Fruit fly (Drosophila melanogaster) whole organism, embryonic: ENCODE measurements around the gene eIF2alpha.
A peak's percentile ranks its signal among the peaks of the same experiment; 100 is the strongest.

ENCODE experiments used
- Adf1 ChIP-seq: fragments of 200-800 bp; sonication (Bioruptor generic); IDR thresholded peaks from 2 replicates; pipeline ENCODE4 v1.3.6; 2022; ENCODE audit warnings: missing biosample characterization, missing genetic modification characterization
- Blimp-1 ChIP-seq: fragments of 200-800 bp; sonication (Bioruptor generic); optimal IDR thresholded peaks from 3 replicates; lab custom pipeline; 2018; ENCODE audit warnings: missing biosample characterization, missing genetic modification characterization, mild to moderate bottlenecking, moderate library complexity, missing genetic modification reagents
- Bteb2 ChIP-seq: fragments of 200-800 bp; sonication (Bioruptor generic); optimal IDR thresholded peaks from 2 replicates; lab custom pipeline; 2016; ENCODE audit warnings: missing biosample characterization, missing genetic modification characterization
- CG10209 ChIP-seq: fragments of 200-800 bp; sonication (Bioruptor generic); optimal IDR thresholded peaks from 3 replicates; lab custom pipeline; 2017; ENCODE audit warnings: missing biosample characterization, mild to moderate bottlenecking, missing genetic modification characterization, missing genetic modification reagents
- CG10959 ChIP-seq: fragments of 200-800 bp; sonication (Bioruptor generic); IDR thresholded peaks from 2 replicates; pipeline ENCODE4 v1.3.6; 2022; ENCODE audit warnings: missing biosample characterization, missing genetic modification characterization
- CG13894 ChIP-seq: fragments of 200-800 bp; sonication (Bioruptor generic); optimal IDR thresholded peaks from 3 replicates; lab custom pipeline; 2018; ENCODE audit warnings: missing biosample characterization, mild to moderate bottlenecking, missing genetic modification characterization, moderate library complexity
- CG14710 ChIP-seq: fragments of 200-800 bp; sonication (Bioruptor generic); optimal IDR thresholded peaks from 3 replicates; lab custom pipeline; 2019; ENCODE audit warnings: missing biosample characterization, mild to moderate bottlenecking, missing genetic modification characterization, moderate library complexity
- CG15696 ChIP-seq: fragments of 200-800 bp; sonication (Bioruptor generic); optimal IDR thresholded peaks from 2 replicates; lab custom pipeline; 2019; ENCODE audit warnings: missing biosample characterization, mild to moderate bottlenecking, missing genetic modification characterization, moderate library complexity
- CG16813 ChIP-seq: fragments of 200-800 bp; sonication (Bioruptor generic); IDR thresholded peaks from 3 replicates; pipeline ENCODE4 v1.3.6; 2022; ENCODE audit warnings: missing biosample characterization, missing genetic modification characterization; ENCODE audit not compliant: partially characterized antibody
- CG17359 ChIP-seq: fragments of 200-800 bp; sonication (Bioruptor generic); optimal IDR thresholded peaks from 3 replicates; lab custom pipeline; 2018; ENCODE audit warnings: missing biosample characterization, mild to moderate bottlenecking, missing genetic modification characterization, moderate library complexity
- CG17612 ChIP-seq: fragments of 200-800 bp; sonication (Bioruptor generic); IDR thresholded peaks from 2 replicates; pipeline ENCODE4 v1.3.6; 2022; ENCODE audit warnings: missing biosample characterization, missing genetic modification characterization
- CG18011 ChIP-seq: fragments of 200-800 bp; sonication (Bioruptor generic); optimal IDR thresholded peaks from 2 replicates; lab custom pipeline; 2017; ENCODE audit warnings: missing biosample characterization, missing genetic modification characterization, mild to moderate bottlenecking, moderate library complexity, missing genotype
- CG2678 ChIP-seq: fragments of 200-800 bp; sonication (Bioruptor generic); optimal IDR thresholded peaks from 3 replicates; lab custom pipeline; 2019; ENCODE audit warnings: missing biosample characterization, mild to moderate bottlenecking, missing genetic modification characterization, moderate library complexity
- CG30020 ChIP-seq: fragments of 200-800 bp; optimal IDR thresholded peaks from 2 replicates; lab custom pipeline; 2019; ENCODE audit warnings: missing biosample characterization, mild to moderate bottlenecking, missing genetic modification characterization, moderate library complexity
- CG5953 ChIP-seq: fragments of 200-800 bp; sonication (Bioruptor generic); IDR thresholded peaks from 2 replicates; pipeline ENCODE4 v1.3.6; 2022; ENCODE audit warnings: missing biosample characterization, missing genetic modification characterization
- CG7987 ChIP-seq: fragments of 200-800 bp; sonication (Bioruptor generic); optimal IDR thresholded peaks from 2 replicates; lab custom pipeline; 2018; ENCODE audit warnings: missing biosample characterization, mild to moderate bottlenecking, missing genetic modification characterization, moderate library complexity
- CG8359 ChIP-seq: fragments of 200-800 bp; sonication (Bioruptor generic); optimal IDR thresholded peaks from 2 replicates; lab custom pipeline; 2017; ENCODE audit warnings: missing biosample characterization, mild to moderate bottlenecking, missing genetic modification characterization, borderline replicate concordance
- Dip3 ChIP-seq: fragments of 200-800 bp; sonication (Bioruptor generic); optimal IDR thresholded peaks from 3 replicates; lab custom pipeline; 2016; ENCODE audit warnings: missing biosample characterization, missing genetic modification characterization
- Dp ChIP-seq: fragments of 200-800 bp; sonication (Bioruptor generic); optimal IDR thresholded peaks from 2 replicates; lab custom pipeline; 2018; ENCODE audit warnings: missing biosample characterization, mild to moderate bottlenecking, missing genetic modification characterization, moderate library complexity
- Hand ChIP-seq: fragments of 200-800 bp; sonication (Bioruptor generic); optimal IDR thresholded peaks from 2 replicates; lab custom pipeline; 2017; ENCODE audit warnings: mild to moderate bottlenecking, missing biosample characterization, missing genetic modification reagents, missing genetic modification characterization
- NC2β ChIP-seq: fragments of 200-800 bp; sonication (Bioruptor generic); optimal IDR thresholded peaks from 2 replicates; lab custom pipeline; 2016; ENCODE audit warnings: missing biosample characterization, missing genetic modification characterization
- Oaz ChIP-seq: fragments of 200-800 bp; sonication (Bioruptor generic); IDR thresholded peaks from 2 replicates; pipeline ENCODE4 v1.3.6; 2022; ENCODE audit warnings: missing biosample characterization, missing genetic modification characterization
- Rx ChIP-seq: fragments of 200-800 bp; sonication (Bioruptor generic); IDR thresholded peaks from 2 replicates; pipeline ENCODE4 v1.3.6; 2022; ENCODE audit warnings: missing biosample characterization, missing genetic modification characterization
- Sox102F ChIP-seq: fragments of 200-800 bp; sonication (Bioruptor generic); optimal IDR thresholded peaks from 2 replicates; lab custom pipeline; 2018; ENCODE audit warnings: missing biosample characterization, mild to moderate bottlenecking, missing genetic modification characterization, moderate library complexity
- Spps ChIP-seq: fragments of 200-800 bp; sonication (Bioruptor generic); optimal IDR thresholded peaks from 2 replicates; lab custom pipeline; 2018; ENCODE audit warnings: missing biosample characterization, mild to moderate bottlenecking, missing genetic modification characterization
- Sry-δ ChIP-seq: fragments of 200-800 bp; sonication (Bioruptor generic); optimal IDR thresholded peaks from 2 replicates; lab custom pipeline; 2016; ENCODE audit warnings: missing biosample characterization, missing genetic modification characterization
- Vsx1 ChIP-seq: fragments of 200-800 bp; sonication (Bioruptor generic); optimal IDR thresholded peaks from 2 replicates; lab custom pipeline; 2017; ENCODE audit warnings: missing biosample characterization, mild to moderate bottlenecking, missing genetic modification characterization, missing genetic modification reagents
- az2 ChIP-seq: fragments of 200-800 bp; sonication (Bioruptor generic); optimal IDR thresholded peaks from 3 replicates; lab custom pipeline; 2016; ENCODE audit warnings: missing biosample characterization, missing genetic modification characterization
- bigmax ChIP-seq: fragments of 200-800 bp; sonication (Bioruptor generic); optimal IDR thresholded peaks from 2 replicates; lab custom pipeline; 2018; ENCODE audit warnings: missing biosample characterization, mild to moderate bottlenecking, missing genetic modification characterization
- bsh ChIP-seq, 2 experiments: fragments of 200-800 bp; sonication (Bioruptor generic); optimal IDR thresholded peaks; 2 replicates each; lab custom pipeline; 2017 to 2018; ENCODE audit warnings: mild to moderate bottlenecking in 2 of 2, missing biosample characterization in 2 of 2, missing genetic modification characterization in 2 of 2, moderate library complexity in 1 of 2
- caup ChIP-seq: fragments of 200-800 bp; sonication (Bioruptor generic); optimal IDR thresholded peaks from 3 replicates; lab custom pipeline; 2017; ENCODE audit warnings: missing biosample characterization, mild to moderate bottlenecking, missing genetic modification characterization, moderate library complexity; ENCODE audit not compliant: severe bottlenecking
- crc ChIP-seq: fragments of 200-800 bp; sonication (Bioruptor generic); optimal IDR thresholded peaks from 2 replicates; lab custom pipeline; 2016; ENCODE audit warnings: missing biosample characterization, missing genetic modification characterization
- dati ChIP-seq: fragments of 200-800 bp; sonication (Bioruptor generic); IDR thresholded peaks from 2 replicates; pipeline ENCODE4 v1.3.6; 2022; ENCODE audit warnings: missing biosample characterization, missing genetic modification characterization
- dimm ChIP-seq: fragments of 200-800 bp; sonication (Bioruptor generic); IDR thresholded peaks from 2 replicates; pipeline ENCODE4 v1.3.6; 2022; ENCODE audit warnings: missing biosample characterization, missing genetic modification characterization
- dmrt99B ChIP-seq: fragments of 200-800 bp; sonication (Bioruptor generic); optimal IDR thresholded peaks from 2 replicates; lab custom pipeline; 2018; ENCODE audit warnings: missing biosample characterization, mild to moderate bottlenecking, missing genetic modification characterization, moderate library complexity
- dpn ChIP-seq, 2 experiments: fragments of 200-800 bp; sonication (Bioruptor generic); optimal IDR thresholded peaks; 3 replicates each; lab custom pipeline; 2016; ENCODE audit warnings: missing biosample characterization in 2 of 2, missing genetic modification characterization in 2 of 2
- gt ChIP-seq: fragments of 200-800 bp; sonication (Bioruptor generic); IDR thresholded peaks from 2 replicates; pipeline ENCODE4 v1.3.6; 2022; ENCODE audit warnings: missing biosample characterization, missing genetic modification characterization
- her ChIP-seq: fragments of 200-800 bp; sonication (Bioruptor generic); optimal IDR thresholded peaks from 2 replicates; lab custom pipeline; 2016; ENCODE audit warnings: missing biosample characterization, missing genetic modification characterization
- jigr1 ChIP-seq: fragments of 200-800 bp; sonication (Bioruptor generic); IDR thresholded peaks from 3 replicates; pipeline ENCODE4 v1.3.6; 2022; ENCODE audit warnings: missing biosample characterization, missing genetic modification characterization
- kay ChIP-seq: fragments of 200-800 bp; sonication (Bioruptor generic); optimal IDR thresholded peaks from 2 replicates; lab custom pipeline; 2016; ENCODE audit warnings: missing biosample characterization, missing genetic modification characterization
- kni ChIP-seq: fragments of 200-800 bp; sonication (Bioruptor generic); optimal IDR thresholded peaks from 3 replicates; lab custom pipeline; 2017; ENCODE audit warnings: mild to moderate bottlenecking, missing biosample characterization, missing genetic modification reagents, missing genetic modification characterization
- nom ChIP-seq: fragments of 200-800 bp; sonication (Bioruptor generic); optimal IDR thresholded peaks from 2 replicates; lab custom pipeline; 2017; ENCODE audit warnings: missing biosample characterization, missing genetic modification characterization, mild to moderate bottlenecking, moderate library complexity, missing genetic modification reagents
- pros ChIP-seq: fragments of 200-800 bp; sonication (Bioruptor generic); optimal IDR thresholded peaks from 3 replicates; lab custom pipeline; 2019; ENCODE audit warnings: missing biosample characterization, mild to moderate bottlenecking, missing genetic modification characterization, moderate library complexity
- run ChIP-seq: fragments of 200-800 bp; sonication (Bioruptor generic); optimal IDR thresholded peaks from 3 replicates; lab custom pipeline; 2018; ENCODE audit warnings: missing biosample characterization, mild to moderate bottlenecking, missing genetic modification characterization
- sr ChIP-seq: fragments of 200-800 bp; sonication (Bioruptor generic); IDR thresholded peaks from 3 replicates; pipeline ENCODE4 v1.3.6; 2022; ENCODE audit warnings: missing biosample characterization, missing genetic modification characterization
- sug ChIP-seq: fragments of 200-800 bp; optimal IDR thresholded peaks from 2 replicates; lab custom pipeline; 2019; ENCODE audit warnings: missing biosample characterization, mild to moderate bottlenecking, missing genetic modification characterization, moderate library complexity
- tin ChIP-seq: fragments of 200-800 bp; sonication (Bioruptor generic); optimal IDR thresholded peaks from 3 replicates; lab custom pipeline; 2016; ENCODE audit warnings: missing biosample characterization, missing genetic modification characterization
- vfl ChIP-seq: fragments of 200-800 bp; sonication (Bioruptor generic); optimal IDR thresholded peaks from 2 replicates; lab custom pipeline; 2016; ENCODE audit warnings: missing biosample characterization, missing genetic modification characterization
- zen2 ChIP-seq: fragments of 200-800 bp; sonication (Bioruptor generic); IDR thresholded peaks from 3 replicates; pipeline ENCODE4 v1.3.6; 2022; ENCODE audit warnings: missing biosample characterization, missing genetic modification characterization; ENCODE audit not compliant: partially characterized antibody

Gene eIF2alpha

DNA sequence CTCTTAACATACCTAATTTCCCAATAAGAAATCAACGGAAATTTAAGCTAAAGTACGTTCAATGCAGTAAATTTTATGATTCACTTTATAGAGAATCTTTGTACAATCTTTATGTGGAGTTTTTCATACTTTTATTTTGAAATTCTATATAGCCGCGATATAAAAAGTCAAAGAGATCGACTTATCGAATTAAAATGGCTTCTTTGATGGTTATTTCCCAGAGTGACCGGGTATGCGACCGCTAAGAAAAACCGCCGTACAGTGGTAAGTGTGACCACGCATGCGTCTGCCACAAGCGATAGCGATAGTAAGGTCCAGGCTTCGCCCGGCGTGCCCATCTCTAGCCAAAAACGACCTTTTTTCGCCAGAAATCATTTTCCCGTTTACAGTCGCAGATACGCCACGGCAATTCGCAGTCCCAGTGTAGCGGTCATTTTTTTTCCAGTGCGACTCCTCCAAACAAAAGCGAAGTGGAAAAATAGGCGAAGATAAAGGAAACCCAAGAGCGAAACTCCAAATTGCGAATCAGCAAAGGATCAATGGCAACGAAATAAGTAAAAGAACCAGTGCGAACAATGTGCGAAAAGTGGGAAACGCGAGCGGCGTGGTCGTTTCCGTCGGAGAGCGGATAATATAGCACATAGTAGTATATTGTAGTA lies 24.2 kb downstream of the eIF2alpha start, which contains the start of gene hang (continued):
- no peak for TF ChIP-seq pros
- no peak for TF ChIP-seq CG18011 (GFP tag; lab: Kevin White, UChicago)
- peak; percentile 72 for TF ChIP-seq CG7987 (GFP tag; lab: Kevin White, UChicago)
- TF ChIP-seq CG16813 (GFP tag; lab: Robert Waterston, UW): peak; percentile 76
- peak; percentile 95 for TF ChIP-seq Sry-δ (GFP tag; lab: Kevin White, UChicago)
- no peak for TF ChIP-seq kay (GFP tag; lab: Kevin White, UChicago)
- peak; percentile 70 for TF ChIP-seq Dp (GFP tag; lab: Kevin White, UChicago)
- peak; percentile 58 for TF ChIP-seq caup (GFP tag; lab: Kevin White, UChicago)
- TF ChIP-seq her (GFP tag; lab: Kevin White, UChicago): peak; percentile 35
- no peak for TF ChIP-seq az2
- TF ChIP-seq Blimp-1 (GFP tag; lab: Kevin White, UChicago): peak; percentile 34
- no peak for TF ChIP-seq CG8359 (GFP tag; lab: Kevin White, UChicago)
- TF ChIP-seq NC2β (GFP tag; lab: Kevin White, UChicago): peak; percentile 66
- peak; percentile 93 for TF ChIP-seq CG14710
- TF ChIP-seq run (tag; lab: Kevin White, UChicago): no peak
- peak; percentile 40 for TF ChIP-seq Hand
- TF ChIP-seq Dip3: no peak
- peak; percentile 13 for TF ChIP-seq CG17359
- no peak for TF ChIP-seq jigr1 (GFP tag; lab: Robert Waterston, UW)
- TF ChIP-seq tin (GFP tag; lab: Kevin White, UChicago): no peak
- peak; percentile 45 for TF ChIP-seq CG10209 (GFP tag; lab: Kevin White, UChicago)
- TF ChIP-seq CG5953: no peak
- peak; percentile 52 for TF ChIP-seq bigmax (GFP tag; lab: Kevin White, UChicago)
- TF ChIP-seq CG13894 (tag; lab: Kevin White, UChicago): no peak
- TF ChIP-seq Sox102F (GFP tag; lab: Kevin White, UChicago): no peak
- no peak for TF ChIP-seq CG30020 (tag; lab: Kevin White, UChicago)
- peak; percentile 32 for TF ChIP-seq CG2678
- no peak for TF ChIP-seq dimm (GFP tag; lab: Robert Waterston, UW)
- TF ChIP-seq gt: no peak
- TF ChIP-seq Rx: no peak
- TF ChIP-seq zen2 (GFP tag; lab: Robert Waterston, UW): peak; percentile 78
- no peak; the same call in 1 of the 2 replicates for TF ChIP-seq Adf1 (GFP tag; lab: Robert Waterston, UW)
- peak; percentile 28 to 36 for TF ChIP-seq dpn (GFP tag; optimal IDR thresholded peaks at IDR 0.05; lab: Kevin White, UChicago)
- TF ChIP-seq bsh (GFP tag; optimal IDR thresholded peaks at IDR 0.05; lab: Kevin White, UChicago): peak in 1 of 2 experiments; percentile 0
- 0 out of 3 replicates have a peak, but pooled peaks have one; percentile 7 for TF ChIP-seq sr (GFP tag; lab: Robert Waterston, UW)
- no peak for TF ChIP-seq CG15696 (tag; lab: Kevin White, UChicago)
- peak; percentile 19 for TF ChIP-seq sug (tag; lab: Kevin White, UChicago)
- no peak for TF ChIP-seq CG17612
- TF ChIP-seq dmrt99B (tag; lab: Kevin White, UChicago): no peak
- TF ChIP-seq Bteb2 (GFP tag; lab: Kevin White, UChicago): no peak
- no peak for TF ChIP-seq Spps (tag; lab: Kevin White, UChicago)
- no peak for TF ChIP-seq vfl
- TF ChIP-seq nom (GFP tag; lab: Kevin White, UChicago): peak; percentile 67
- no peak for TF ChIP-seq kni (GFP tag; lab: Kevin White, UChicago)
- no peak for TF ChIP-seq CG10959 (GFP tag; lab: Robert Waterston, UW)
- TF ChIP-seq dati (GFP tag; lab: Robert Waterston, UW): no peak
- no peak for TF ChIP-seq Vsx1 (GFP tag; lab: Kevin White, UChicago)
- TF ChIP-seq Oaz (GFP tag; lab: Robert Waterston, UW): no peak
- peak; percentile 1 for TF ChIP-seq crc
